2 worm cellular contexts compared by ENCODE assay signal in genomic region chrIV:7628942-7629341, ce11.
TF ChIP-seq lines count a peak whose summit lies in the region.

Gene F45E4.5 (minus strand): TSS chrIV:7629042.

TF ChIP-seq in whole organism, L4 larva, 104 proteins besides CTCF, POLR2A, EP300 and RAD21:
- TF ChIP-seq tra-1 (GFP tag; IDR thresholded peaks at IDR 0.05; lab: Robert Waterston, UW) (no peak), ceh-62 (tag; optimal IDR thresholded peaks at IDR 0.05; lab: Kevin White, UChicago) (no peak), F26F4.8 (GFP tag; conservative IDR thresholded peaks at IDR 0.05; lab: Robert Waterston, UW) (no peak), aha-1 (tag; lab: Kevin White, UChicago) (peak; percentile 48)

TF ChIP-seq in whole organism, young adult, 124 proteins besides CTCF, POLR2A, EP300 and RAD21:
- TF ChIP-seq pha-4 (tag; optimal IDR thresholded peaks at IDR 0.05; lab: Kevin White, UChicago) (no peak), nfya-2 (GFP tag; IDR thresholded peaks at IDR 0.05; lab: Robert Waterston, UW) (no peak), ceh-27 (GFP tag; optimal IDR thresholded peaks at IDR 0.05; lab: Kevin White, UChicago) (peak; percentile 15), ztf-3 (GFP tag; optimal IDR thresholded peaks at IDR 0.05; lab: Kevin White, UChicago) (no peak)
